Worm (Caenorhabditis elegans) whole organism, late embryonic: ENCODE results near the gene Y45F10C.6.

ENCODE experiments used
- ahr-1 ChIP-seq: sonication (generic microtip); optimal IDR thresholded peaks from 2 replicates; lab custom pipeline; 2016; ENCODE audit warnings: missing genetic modification characterization, missing compliant biosample characterization
- hlh-13 ChIP-seq: fragments of 200-800 bp; sonication (Bioruptor generic); optimal IDR thresholded peaks from 2 replicates; lab custom pipeline; 2018; ENCODE audit warnings: mild to moderate bottlenecking, missing genetic modification characterization, missing compliant biosample characterization
- hlh-15 ChIP-seq: sonication (generic microtip); optimal IDR thresholded peaks from 2 replicates; lab custom pipeline; 2016; ENCODE audit warnings: missing genetic modification characterization, missing compliant biosample characterization
- hlh-8 ChIP-seq: sonication (generic microtip); optimal IDR thresholded peaks from 2 replicates; lab custom pipeline; 2016; ENCODE audit warnings: missing genotype, missing genetic modification characterization, missing compliant biosample characterization
- rnt-1 ChIP-seq: sonication (generic microtip); optimal IDR thresholded peaks from 2 replicates; lab custom pipeline; 2016; ENCODE audit warnings: missing genetic modification characterization, missing compliant biosample characterization
- ttx-3 ChIP-seq: sonication (generic microtip); optimal IDR thresholded peaks from 2 replicates; lab custom pipeline; 2016; ENCODE audit warnings: missing genetic modification reagents, missing genetic modification characterization, missing compliant biosample characterization
- unc-55 ChIP-seq: sonication (generic microtip); optimal IDR thresholded peaks from 2 replicates; lab custom pipeline; 2017; ENCODE audit warnings: missing biosample characterization, missing genetic modification reagents, missing genetic modification characterization

DNA sequence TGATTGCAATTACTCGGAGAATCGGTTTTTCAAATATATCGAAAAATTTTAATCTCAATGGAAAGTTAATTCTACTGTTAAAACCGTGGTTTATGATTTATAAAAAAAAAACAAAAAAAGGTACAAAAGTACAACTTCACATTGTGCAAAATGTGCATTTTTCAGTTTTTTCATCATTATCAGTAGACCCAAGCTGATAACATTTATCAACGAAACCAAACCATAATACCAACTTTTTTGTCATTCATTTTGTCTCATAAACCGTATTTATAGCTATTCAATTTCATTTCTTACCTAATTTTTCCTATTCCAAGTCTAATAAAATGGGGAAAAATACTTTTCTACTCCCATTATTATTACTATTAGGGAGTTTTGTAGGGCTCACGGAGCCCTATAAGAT is 13.1 kb upstream of the Y45F10C.6 start, which contains the start of gene ugt-22:
- no peak for TF ChIP-seq rnt-1 (tag; lab: Kevin White, UChicago)
- no peak for TF ChIP-seq ttx-3 (tag; lab: Kevin White, UChicago)
- no peak for TF ChIP-seq hlh-15 (tag; lab: Kevin White, UChicago)
- no peak for TF ChIP-seq ahr-1 (tag; lab: Kevin White, UChicago)
- TF ChIP-seq hlh-8 (tag; lab: Kevin White, UChicago): no peak
- no peak for TF ChIP-seq hlh-13 (GFP tag; lab: Kevin White, UChicago)
- no peak for TF ChIP-seq unc-55 (GFP tag; lab: Kevin White, UChicago)
